Worm (Caenorhabditis elegans): Measurements from ENCODE around the gene aak-1.

The aak-1 gene

ce11 chrIII:8766467-8766866 lies 5.6 kb upstream of the aak-1 start:
- TF ChIP-seq ref-1 (GFP tag; conservative IDR thresholded peaks at IDR 0.05), result no peak
- no peak for TF ChIP-seq T22C8.4 (GFP tag; IDR thresholded peaks at IDR 0.05)
- no peak for TF ChIP-seq cog-1 (tag; optimal IDR thresholded peaks at IDR 0.05)
- TF ChIP-seq med-1 (GFP tag; optimal IDR thresholded peaks at IDR 0.05; ENCODE audit: insufficient read depth), result no peak
- TF ChIP-seq ztf-23 (GFP tag; IDR thresholded peaks at IDR 0.05), result no peak
- TF ChIP-seq klf-2 (GFP tag; conservative IDR thresholded peaks at IDR 0.05), result no peak
- no peak for TF ChIP-seq flt-1 (GFP tag; IDR thresholded peaks at IDR 0.05)
- TF ChIP-seq tab-1 (GFP tag; IDR thresholded peaks at IDR 0.05), result no peak

- no peak for TF ChIP-seq ztf-29 (GFP tag; IDR thresholded peaks at IDR 0.05)
- no peak for TF ChIP-seq klf-2 (GFP tag; conservative IDR thresholded peaks at IDR 0.05)
- no peak for TF ChIP-seq tab-1 (GFP tag; IDR thresholded peaks at IDR 0.05)
- no peak for TF ChIP-seq flt-1 (GFP tag; IDR thresholded peaks at IDR 0.05)
- no peak for TF ChIP-seq ref-1 (GFP tag; conservative IDR thresholded peaks at IDR 0.05)
- no peak for TF ChIP-seq ztf-23 (GFP tag; IDR thresholded peaks at IDR 0.05)
- no peak for TF ChIP-seq T22C8.4 (GFP tag; IDR thresholded peaks at IDR 0.05)
- no peak for TF ChIP-seq med-1 (GFP tag; optimal IDR thresholded peaks at IDR 0.05; ENCODE audit: insufficient read depth)
- no peak for TF ChIP-seq cog-1 (tag; optimal IDR thresholded peaks at IDR 0.05)
Observed at ce11 chrIII:8765030-8765429, 4.1 kb upstream of the aak-1 start.

- TF ChIP-seq ztf-23 (GFP tag; IDR thresholded peaks at IDR 0.05) (no peak), med-1 (GFP tag; optimal IDR thresholded peaks at IDR 0.05; ENCODE audit: insufficient read depth) (no peak)
Observed at ce11 chrIII:8763111-8763510, 2.2 kb upstream of the aak-1 start.

ce11 chrIII:8762016-8762415 lies 1.1 kb upstream of the aak-1 start:
- TF ChIP-seq ztf-23 (GFP tag; IDR thresholded peaks at IDR 0.05) (no peak), ztf-29 (GFP tag; IDR thresholded peaks at IDR 0.05) (no peak), klf-2 (GFP tag; conservative IDR thresholded peaks at IDR 0.05) (no peak), ref-1 (GFP tag; conservative IDR thresholded peaks at IDR 0.05) (no peak), med-1 (GFP tag; optimal IDR thresholded peaks at IDR 0.05; ENCODE audit: insufficient read depth) (no peak), flt-1 (GFP tag; IDR thresholded peaks at IDR 0.05) (no peak), cog-1 (tag; optimal IDR thresholded peaks at IDR 0.05) (no peak), T22C8.4 (GFP tag; IDR thresholded peaks at IDR 0.05) (no peak), tab-1 (GFP tag; IDR thresholded peaks at IDR 0.05) (no peak)

ce11 chrIII:8754682-8755081 lies 6.2 kb downstream of the aak-1 start, which contains the start of gene tomm-70:
tomm-70 (minus strand) TSS chrIII:8754750.
- no peak for TF ChIP-seq tab-1 (GFP tag; IDR thresholded peaks at IDR 0.05)
- no peak for TF ChIP-seq cog-1 (tag; optimal IDR thresholded peaks at IDR 0.05)
- TF ChIP-seq klf-2 (GFP tag; conservative IDR thresholded peaks at IDR 0.05), result no peak
- no peak for TF ChIP-seq ztf-29 (GFP tag; IDR thresholded peaks at IDR 0.05)
- TF ChIP-seq T22C8.4 (GFP tag; IDR thresholded peaks at IDR 0.05), result no peak
- TF ChIP-seq ref-1 (GFP tag; conservative IDR thresholded peaks at IDR 0.05), result no peak
- no peak for TF ChIP-seq med-1 (GFP tag; optimal IDR thresholded peaks at IDR 0.05; ENCODE audit: insufficient read depth)
- TF ChIP-seq ztf-23 (GFP tag; IDR thresholded peaks at IDR 0.05), result no peak
- TF ChIP-seq flt-1 (GFP tag; IDR thresholded peaks at IDR 0.05), result no peak

ce11 chrIII:8750606-8751005 lies 10.3 kb downstream of the aak-1 start, which contains the start of gene ugtp-1:
ugtp-1 (minus strand) TSS chrIII:8750706.
- TF ChIP-seq ztf-29 (GFP tag; IDR thresholded peaks at IDR 0.05) (no peak), T22C8.4 (GFP tag; IDR thresholded peaks at IDR 0.05) (no peak), flt-1 (GFP tag; IDR thresholded peaks at IDR 0.05) (no peak), tab-1 (GFP tag; IDR thresholded peaks at IDR 0.05) (no peak), ref-1 (GFP tag; conservative IDR thresholded peaks at IDR 0.05) (no peak)

- no peak for TF ChIP-seq tab-1 (GFP tag; IDR thresholded peaks at IDR 0.05)
- TF ChIP-seq klf-2 (GFP tag; conservative IDR thresholded peaks at IDR 0.05), result no peak
- no peak for TF ChIP-seq T22C8.4 (GFP tag; IDR thresholded peaks at IDR 0.05)
- TF ChIP-seq cog-1 (tag; optimal IDR thresholded peaks at IDR 0.05), result no peak
- TF ChIP-seq ref-1 (GFP tag; conservative IDR thresholded peaks at IDR 0.05), result no peak
- no peak for TF ChIP-seq ztf-23 (GFP tag; IDR thresholded peaks at IDR 0.05)
- TF ChIP-seq med-1 (GFP tag; optimal IDR thresholded peaks at IDR 0.05; ENCODE audit: insufficient read depth), result no peak
- no peak for TF ChIP-seq ztf-29 (GFP tag; IDR thresholded peaks at IDR 0.05)
Observed at ce11 chrIII:8749487-8749886, 11.4 kb downstream of the aak-1 start, which contains the start of gene sma-2. sma-2 (plus strand) TSS chrIII:8749680.

- TF ChIP-seq flt-1 (GFP tag; IDR thresholded peaks at IDR 0.05) (no peak), tab-1 (GFP tag; IDR thresholded peaks at IDR 0.05) (no peak), ztf-29 (GFP tag; IDR thresholded peaks at IDR 0.05) (no peak), klf-2 (GFP tag; conservative IDR thresholded peaks at IDR 0.05) (no peak)
Observed at ce11 chrIII:8748620-8749019, 12.3 kb downstream of the aak-1 start.

- no peak for TF ChIP-seq med-1 (GFP tag; optimal IDR thresholded peaks at IDR 0.05; ENCODE audit: insufficient read depth)
Observed at ce11 chrIII:8745214-8745613, 15.7 kb downstream of the aak-1 start.

- TF ChIP-seq tab-1 (GFP tag; IDR thresholded peaks at IDR 0.05) (no peak), ref-1 (GFP tag; conservative IDR thresholded peaks at IDR 0.05) (no peak), klf-2 (GFP tag; conservative IDR thresholded peaks at IDR 0.05) (no peak), flt-1 (GFP tag; IDR thresholded peaks at IDR 0.05) (no peak), T22C8.4 (GFP tag; IDR thresholded peaks at IDR 0.05) (no peak), cog-1 (tag; optimal IDR thresholded peaks at IDR 0.05) (no peak), ztf-29 (GFP tag; IDR thresholded peaks at IDR 0.05) (no peak), med-1 (GFP tag; optimal IDR thresholded peaks at IDR 0.05; ENCODE audit: insufficient read depth) (no peak), ztf-23 (GFP tag; IDR thresholded peaks at IDR 0.05) (no peak)
Observed at ce11 chrIII:8744765-8745164, 16.1 kb downstream of the aak-1 start.
